Worm (Caenorhabditis elegans): ENCODE data around the gene sre-47.

sre-47 gene

ce11 chrII:13954077-13954476, 30.4 kb downstream of the sre-47 start (continued):
- TF ChIP-seq ceh-16 (tag; optimal IDR thresholded peaks at IDR 0.05): no peak
- no peak for TF ChIP-seq unc-39 (tag; optimal IDR thresholded peaks at IDR 0.05)
- peak; percentile 27 for TF ChIP-seq C34F6.9 (tag; optimal IDR thresholded peaks at IDR 0.05)
- no peak for TF ChIP-seq unc-55 (GFP tag; optimal IDR thresholded peaks at IDR 0.05)
- no peak for TF ChIP-seq nhr-12 (tag; optimal IDR thresholded peaks at IDR 0.05)
- TF ChIP-seq unc-62 (GFP tag; optimal IDR thresholded peaks at IDR 0.05): no peak
- TF ChIP-seq F13H6.1 (tag; optimal IDR thresholded peaks at IDR 0.05): peak; percentile 29
- TF ChIP-seq mab-5 (tag; optimal IDR thresholded peaks at IDR 0.05): no peak
- no peak for TF ChIP-seq ztf-4 (tag; optimal IDR thresholded peaks at IDR 0.05)
- TF ChIP-seq crh-2 (tag; optimal IDR thresholded peaks at IDR 0.05): peak; percentile 79
- no peak for TF ChIP-seq ztf-11 (tag; optimal IDR thresholded peaks at IDR 0.05)
- peak; percentile 54 for TF ChIP-seq nhr-25 (tag; optimal IDR thresholded peaks at IDR 0.05)
- no peak for TF ChIP-seq nhr-10 (tag; optimal IDR thresholded peaks at IDR 0.05)
- TF ChIP-seq ceh-82 (tag; optimal IDR thresholded peaks at IDR 0.05): no peak
- no peak for TF ChIP-seq mbf-1 (tag; optimal IDR thresholded peaks at IDR 0.05)
- no peak for TF ChIP-seq alr-1 (tag; optimal IDR thresholded peaks at IDR 0.05)
- peak in 1 of 2 experiments; percentile 57 for TF ChIP-seq lsy-2 (tag; optimal IDR thresholded peaks at IDR 0.05)
- TF ChIP-seq aly-2 (tag; optimal IDR thresholded peaks at IDR 0.05): no peak
- TF ChIP-seq sma-9 (GFP tag; optimal IDR thresholded peaks at IDR 0.05): peak; percentile 74
- TF ChIP-seq sma-9 (tag; optimal IDR thresholded peaks at IDR 0.05): no peak
- TF ChIP-seq lin-11 (tag; optimal IDR thresholded peaks at IDR 0.05): no peak
- no peak for TF ChIP-seq ama-1 (optimal IDR thresholded peaks at IDR 0.05)

- no peak for TF ChIP-seq lin-39 (tag; optimal IDR thresholded peaks at IDR 0.05)
- no peak for TF ChIP-seq nhr-25 (tag; optimal IDR thresholded peaks at IDR 0.05)
- no peak for TF ChIP-seq blmp-1 (tag; optimal IDR thresholded peaks at IDR 0.05; ENCODE audit: insufficient read depth)
- no peak for TF ChIP-seq nhr-77 (tag; optimal IDR thresholded peaks at IDR 0.05)
- no peak for TF ChIP-seq ZK546.5 (tag; optimal IDR thresholded peaks at IDR 0.05)
- TF ChIP-seq gmeb-1 (tag; optimal IDR thresholded peaks at IDR 0.05): no peak
These were observed 32.5 kb downstream of the sre-47 start for ce11 chrII:13951986-13952385.

- TF ChIP-seq crh-2 (tag; optimal IDR thresholded peaks at IDR 0.05) (no peak), nhr-21 (tag; optimal IDR thresholded peaks at IDR 0.05) (no peak), mdl-1 (tag; optimal IDR thresholded peaks at IDR 0.05) (no peak), ceh-82 (tag; optimal IDR thresholded peaks at IDR 0.05) (no peak), blmp-1 (tag; optimal IDR thresholded peaks at IDR 0.05; ENCODE audit: insufficient read depth) (no peak), nhr-25 (tag; optimal IDR thresholded peaks at IDR 0.05) (no peak), snpc-4 (tag; optimal IDR thresholded peaks at IDR 0.05) (no peak), nhr-11 (tag; optimal IDR thresholded peaks at IDR 0.05) (no peak), egl-27 (tag; optimal IDR thresholded peaks at IDR 0.05) (no peak), dmd-4 (tag; optimal IDR thresholded peaks at IDR 0.05) (no peak), aly-2 (tag; optimal IDR thresholded peaks at IDR 0.05) (no peak), F13H6.1 (tag; optimal IDR thresholded peaks at IDR 0.05) (no peak), unc-55 (GFP tag; optimal IDR thresholded peaks at IDR 0.05) (no peak), nhr-10 (tag; optimal IDR thresholded peaks at IDR 0.05) (no peak), nhr-12 (tag; optimal IDR thresholded peaks at IDR 0.05) (no peak), gmeb-1 (tag; optimal IDR thresholded peaks at IDR 0.05) (no peak), ztf-4 (tag; optimal IDR thresholded peaks at IDR 0.05) (no peak), sem-4 (tag; optimal IDR thresholded peaks at IDR 0.05) (no peak)
These were observed 35.2 kb downstream of the sre-47 start, which contains the start of gene sre-44 for ce11 chrII:13949290-13949689. Gene sre-44, plus strand, starts transcription at chrII:13949590.

- TF ChIP-seq Y55F3AM.14 (GFP tag; optimal IDR thresholded peaks at IDR 0.05): no peak
- peak; percentile 3 for TF ChIP-seq fos-1 (tag; optimal IDR thresholded peaks at IDR 0.05)
These were observed 38.9 kb downstream of the sre-47 start for ce11 chrII:13945527-13945926.

- no peak for TF ChIP-seq ama-1 (optimal IDR thresholded peaks at IDR 0.05)
- no peak for TF ChIP-seq peb-1 (tag; optimal IDR thresholded peaks at IDR 0.05)
- TF ChIP-seq lin-39 (tag; optimal IDR thresholded peaks at IDR 0.05): no peak
- no peak for TF ChIP-seq sma-3 (GFP tag; optimal IDR thresholded peaks at IDR 0.05)
- no peak for TF ChIP-seq unc-55 (GFP tag; optimal IDR thresholded peaks at IDR 0.05)
- no peak for TF ChIP-seq egl-27 (tag; optimal IDR thresholded peaks at IDR 0.05)
- TF ChIP-seq blmp-1 (tag; optimal IDR thresholded peaks at IDR 0.05; ENCODE audit: insufficient read depth): no peak
- no peak for TF ChIP-seq nhr-23 (tag; optimal IDR thresholded peaks at IDR 0.05)
- no peak for TF ChIP-seq R02D3.7 (tag; optimal IDR thresholded peaks at IDR 0.05)
- TF ChIP-seq nhr-237 (tag; optimal IDR thresholded peaks at IDR 0.05): no peak
- no peak for TF ChIP-seq nhr-129 (tag; optimal IDR thresholded peaks at IDR 0.05)
- TF ChIP-seq lsy-2 (tag; optimal IDR thresholded peaks at IDR 0.05): no peak
- TF ChIP-seq Y55F3AM.14 (GFP tag; optimal IDR thresholded peaks at IDR 0.05): no peak
These were observed 44.9 kb downstream of the sre-47 start, which contains the start of gene W07G1.1 for ce11 chrII:13939531-13939930. Gene W07G1.1, minus strand, starts transcription at chrII:13939631.

Data from whole organism, L2 larva.